Fruit fly (Drosophila melanogaster): ENCODE measurements around the gene CG4860.

- no peak for TF ChIP-seq psq (optimal IDR thresholded peaks at IDR 0.05)
- no peak for TF ChIP-seq insv (optimal IDR thresholded peaks at IDR 0.05)
- no peak for TF ChIP-seq Myc (optimal IDR thresholded peaks at IDR 0.05)
Measured at dm6 chr3R:12185615-12186014, 35.6 kb downstream of the CG4860 start.
